Worm (Caenorhabditis elegans): ENCODE data around the gene F10D2.10.

ce11 chrV:7198403-7198802 lies 42.4 kb upstream of the F10D2.10 start:
- TF ChIP-seq F49E8.2 (tag; optimal IDR thresholded peaks at IDR 0.05; ENCODE audit: borderline replicate concordance) (no peak), fkh-10 (GFP tag; optimal IDR thresholded peaks at IDR 0.05) (no peak), lsy-2 (tag; optimal IDR thresholded peaks at IDR 0.05) (peak in 1 of 2 experiments; percentile 21)
